Fruit fly (Drosophila melanogaster): Measurements from ENCODE around the gene Rpn7.

The Rpn7 gene

dm6 chr3R:22494523-22495309 is 32.9 kb upstream of the Rpn7 start (continued):
- TF ChIP-seq ind (GFP tag; optimal IDR thresholded peaks at IDR 0.05): peak; percentile 59
- no peak for TF ChIP-seq Antp (GFP tag; optimal IDR thresholded peaks at IDR 0.05)
- TF ChIP-seq Fer2 (tag; optimal IDR thresholded peaks at IDR 0.05): no peak
- TF ChIP-seq CG1024 (GFP tag; IDR thresholded peaks at IDR 0.05): no peak
- no peak for TF ChIP-seq prd (optimal IDR thresholded peaks at IDR 0.05)
- 0 out of 3 replicates have a peak, but pooled peaks have one; percentile 33 for TF ChIP-seq prd (GFP tag; IDR thresholded peaks at IDR 0.05)
- no peak for TF ChIP-seq grn (GFP tag; optimal IDR thresholded peaks at IDR 0.05)
- TF ChIP-seq yki (optimal IDR thresholded peaks at IDR 0.05): no peak
- no peak for TF ChIP-seq CG14441 (GFP tag; IDR thresholded peaks at IDR 0.05)
- no peak for TF ChIP-seq CG18262 (tag; optimal IDR thresholded peaks at IDR 0.05)
- TF ChIP-seq sima (GFP tag; optimal IDR thresholded peaks at IDR 0.05): no peak
- no peak for TF ChIP-seq Dbx (GFP tag; IDR thresholded peaks at IDR 0.05)
- peak; percentile 27; the same call in 1 of the 2 replicates for TF ChIP-seq CG43689 (GFP tag; IDR thresholded peaks at IDR 0.05)
- TF ChIP-seq lmd (GFP tag; IDR thresholded peaks at IDR 0.05): peak; percentile 52; the same call in 1 of the 2 replicates
- TF ChIP-seq bcd (GFP tag; optimal IDR thresholded peaks at IDR 0.05): peak; percentile 39
- TF ChIP-seq tap (tag; optimal IDR thresholded peaks at IDR 0.05): peak; percentile 36
- peak; percentile 58 for TF ChIP-seq CG7839 (tag; optimal IDR thresholded peaks at IDR 0.05)
- peak; percentile 39 for TF ChIP-seq CG10267 (tag; optimal IDR thresholded peaks at IDR 0.05)
- no peak for TF ChIP-seq zf30C (GFP tag; optimal IDR thresholded peaks at IDR 0.05)
- peak; percentile 64 for TF ChIP-seq Sox100B (GFP tag; optimal IDR thresholded peaks at IDR 0.05)
- TF ChIP-seq CG4820 (GFP tag; optimal IDR thresholded peaks at IDR 0.05): peak; percentile 33
- no peak for TF ChIP-seq pnt (GFP tag; optimal IDR thresholded peaks at IDR 0.05)
- TF ChIP-seq CG15269 (tag; optimal IDR thresholded peaks at IDR 0.05): peak; percentile 25
- peak; percentile 44; the same call in 1 of the 2 replicates for TF ChIP-seq slbo (GFP tag; IDR thresholded peaks at IDR 0.05)
- no peak for TF ChIP-seq ranshi (GFP tag; IDR thresholded peaks at IDR 0.05)
- TF ChIP-seq pros (GFP tag; optimal IDR thresholded peaks at IDR 0.05): no peak
- TF ChIP-seq mld (GFP tag; IDR thresholded peaks at IDR 0.05; ENCODE audit: partially characterized antibody): no peak
- TF ChIP-seq CG31224 (GFP tag; IDR thresholded peaks at IDR 0.05): no peak
- peak; percentile 61 for TF ChIP-seq mirr (GFP tag; optimal IDR thresholded peaks at IDR 0.05)
- TF ChIP-seq CG11093 (GFP tag; IDR thresholded peaks at IDR 0.05): no peak
- no peak for TF ChIP-seq dm (GFP tag; optimal IDR thresholded peaks at IDR 0.05)
- no peak for TF ChIP-seq amos (GFP tag; IDR thresholded peaks at IDR 0.05; ENCODE audit: partially characterized antibody)
- TF ChIP-seq Oli (tag; optimal IDR thresholded peaks at IDR 0.05): no peak
- peak; percentile 3 for TF ChIP-seq fd64A (GFP tag; optimal IDR thresholded peaks at IDR 0.05)
- no peak for TF ChIP-seq hb (GFP tag; IDR thresholded peaks at IDR 0.05; ENCODE audit: partially characterized antibody)
- TF ChIP-seq CG1603 (tag; optimal IDR thresholded peaks at IDR 0.05): peak; percentile 45
- TF ChIP-seq dysf (GFP tag; IDR thresholded peaks at IDR 0.05): peak; percentile 34; the same call in 1 of the 3 replicates
- TF ChIP-seq CG12071 (GFP tag; optimal IDR thresholded peaks at IDR 0.05): no peak
- TF ChIP-seq dan (GFP tag; IDR thresholded peaks at IDR 0.05): no peak
- TF ChIP-seq CG7556 (GFP tag; optimal IDR thresholded peaks at IDR 0.05): peak; percentile 53
- TF ChIP-seq CG10543 (GFP tag; optimal IDR thresholded peaks at IDR 0.05): peak; percentile 69
- peak; percentile 69 for TF ChIP-seq gem (tag; optimal IDR thresholded peaks at IDR 0.05)
- TF ChIP-seq Meics (GFP tag; optimal IDR thresholded peaks at IDR 0.05): peak; percentile 65
- TF ChIP-seq CG14965 (GFP tag; optimal IDR thresholded peaks at IDR 0.05; ENCODE audit: borderline replicate concordance): no peak
- TF ChIP-seq pb (GFP tag; optimal IDR thresholded peaks at IDR 0.05): no peak
- no peak for TF ChIP-seq CG2875 (GFP tag; optimal IDR thresholded peaks at IDR 0.05)
- TF ChIP-seq CG2712 (tag; optimal IDR thresholded peaks at IDR 0.05): no peak
- TF ChIP-seq CG31365 (tag; optimal IDR thresholded peaks at IDR 0.05): no peak
- TF ChIP-seq CG1647 (GFP tag; optimal IDR thresholded peaks at IDR 0.05): no peak
- 0 out of 2 replicates have a peak, but pooled peaks have one; percentile 43 for TF ChIP-seq Ada2b (GFP tag; IDR thresholded peaks at IDR 0.05)
